Worm (Caenorhabditis elegans) whole organism, L4 larva: ENCODE results near the gene C35B1.3.
A peak's percentile ranks its signal among the peaks of the same experiment; 100 is the strongest.

Experiments
- D1046.2 ChIP-seq: fragments of 200-800 bp; sonication (Bioruptor generic); IDR thresholded peaks from 2 replicates; pipeline ENCODE4 v1.3.6; 2022; ENCODE audit warnings: missing genetic modification characterization, missing compliant biosample characterization
- F44E2.7 ChIP-seq: fragments of 200-800 bp; sonication (Bioruptor generic); IDR thresholded peaks from 2 replicates; pipeline ENCODE4 v2.1.2; 2022; ENCODE audit warnings: missing genetic modification characterization, missing compliant biosample characterization
- R02D3.7 ChIP-seq: fragments of 150-350 bp; sonication (generic microtip); optimal IDR thresholded peaks from 3 replicates; lab custom pipeline; 2014; ENCODE audit warnings: missing biosample characterization, missing genetic modification characterization
- T20F7.1 ChIP-seq: fragments of 200-800 bp; sonication (Bioruptor generic); optimal IDR thresholded peaks from 2 replicates; lab custom pipeline; 2018; ENCODE audit warnings: mild to moderate bottlenecking, missing genetic modification characterization, missing compliant biosample characterization
- T26A8.4 ChIP-seq: fragments of 200-800 bp; sonication (Bioruptor generic); IDR thresholded peaks from 2 replicates; pipeline ENCODE4 v1.3.6; 2022; ENCODE audit warnings: missing genetic modification characterization, missing compliant biosample characterization
- Y105C5A.15 ChIP-seq: fragments of 200-800 bp; sonication (Bioruptor generic); IDR thresholded peaks from 2 replicates; pipeline ENCODE4 v1.3.6; 2022; ENCODE audit warnings: missing genetic modification characterization, missing compliant biosample characterization
- Y5F2A.4 ChIP-seq: fragments of 200-800 bp; sonication (Bioruptor generic); optimal IDR thresholded peaks from 2 replicates; lab custom pipeline; 2018; ENCODE audit warnings: mild to moderate bottlenecking, missing genetic modification characterization, missing compliant biosample characterization
- Y75B8A.6 ChIP-seq: fragments of 200-800 bp; sonication (Bioruptor generic); IDR thresholded peaks from 2 replicates; pipeline ENCODE4 v1.3.6; 2022; ENCODE audit warnings: missing genetic modification reagents, missing genetic modification characterization, missing compliant biosample characterization
- aha-1 ChIP-seq: fragments of 150-350 bp; peaks from one replicate; lab custom pipeline; 2014; ENCODE audit warnings: missing biosample characterization, missing genetic modification characterization
- aly-2 ChIP-seq: sonication (generic microtip); optimal IDR thresholded peaks from 2 replicates; lab custom pipeline; 2018; ENCODE audit warnings: missing biosample characterization, missing genetic modification characterization
- ama-1 ChIP-seq: fragments of 150-350 bp; optimal IDR thresholded peaks from 2 replicates; lab custom pipeline; 2014; ENCODE audit warnings: inconsistent platforms, mixed read lengths
- arid-1 ChIP-seq: fragments of 200-800 bp; sonication (Bioruptor generic); conservative IDR thresholded peaks from 2 replicates; pipeline ENCODE4 v1.3.6; 2022; ENCODE audit warnings: missing genetic modification reagents, missing genetic modification characterization, missing compliant biosample characterization
- attf-4 ChIP-seq: sonication (generic microtip); optimal IDR thresholded peaks from 3 replicates; lab custom pipeline; 2017; ENCODE audit warnings: missing biosample characterization, missing genetic modification characterization
- ceh-28 ChIP-seq: fragments of 150-350 bp; optimal IDR thresholded peaks from 2 replicates; lab custom pipeline; 2014; ENCODE audit warnings: missing biosample characterization, missing genetic modification reagents, missing genetic modification characterization
- ceh-44 ChIP-seq: fragments of 200-800 bp; sonication (Bioruptor generic); IDR thresholded peaks from 2 replicates; pipeline ENCODE4 v1.3.6; 2022; ENCODE audit warnings: missing genetic modification reagents, missing genetic modification characterization, missing compliant biosample characterization
- ceh-62 ChIP-seq: sonication (generic microtip); optimal IDR thresholded peaks from 2 replicates; lab custom pipeline; 2017; ENCODE audit warnings: missing biosample characterization, missing genetic modification characterization
- ceh-82 ChIP-seq: sonication (generic microtip); optimal IDR thresholded peaks from 2 replicates; lab custom pipeline; 2017; ENCODE audit warnings: missing biosample characterization, missing genetic modification characterization
- ces-1 ChIP-seq: fragments of 150-350 bp; sonication (generic microtip); optimal IDR thresholded peaks from 4 replicates; lab custom pipeline; 2014; ENCODE audit warnings: missing biosample characterization, missing genetic modification reagents, missing genetic modification characterization
- daf-12 ChIP-seq: fragments of 150-350 bp; optimal IDR thresholded peaks from 2 replicates; lab custom pipeline; 2014; ENCODE audit warnings: missing biosample characterization, missing genetic modification reagents, missing genetic modification characterization
- dve-1 ChIP-seq: sonication (generic microtip); optimal IDR thresholded peaks from 2 replicates; lab custom pipeline; 2017; ENCODE audit warnings: antibody characterized with exemption, mild to moderate bottlenecking, missing genetic modification characterization, missing compliant biosample characterization; ENCODE audit not compliant: insufficient read depth
- gei-8 ChIP-seq: fragments of 200-800 bp; sonication (Bioruptor generic); optimal IDR thresholded peaks from 2 replicates; lab custom pipeline; 2018; ENCODE audit warnings: mild to moderate bottlenecking, missing genetic modification characterization, missing compliant biosample characterization
- hmg-1.1 ChIP-seq: fragments of 200-800 bp; sonication (Bioruptor generic); IDR thresholded peaks from 2 replicates; pipeline ENCODE4 v1.3.6; 2022; ENCODE audit warnings: missing genetic modification reagents, missing genetic modification characterization, missing compliant biosample characterization
- lin-13 ChIP-seq: fragments of 150-350 bp; optimal IDR thresholded peaks from 2 replicates; lab custom pipeline; 2014; ENCODE audit warnings: missing biosample characterization, missing genetic modification reagents, missing genetic modification characterization
- lin-15B ChIP-seq: fragments of 150-350 bp; sonication (generic microtip); optimal IDR thresholded peaks from 3 replicates; lab custom pipeline; 2014; ENCODE audit warnings: missing biosample characterization, missing genetic modification characterization
- lin-29 ChIP-seq: fragments of 200-800 bp; sonication (Bioruptor generic); IDR thresholded peaks from 2 replicates; pipeline ENCODE4 v1.3.6; 2022; ENCODE audit warnings: missing genetic modification reagents, missing genetic modification characterization, missing compliant biosample characterization
- lin-38 ChIP-seq: fragments of 200-800 bp; sonication (Bioruptor generic); IDR thresholded peaks from 2 replicates; pipeline ENCODE4 v1.3.6; 2022; ENCODE audit warnings: missing genetic modification reagents, missing genetic modification characterization, missing compliant biosample characterization
- lin-39 ChIP-seq: fragments of 150-350 bp; optimal IDR thresholded peaks from 2 replicates; lab custom pipeline; 2014; ENCODE audit warnings: missing biosample characterization, missing genetic modification reagents, missing genetic modification characterization
- lsy-2 ChIP-seq, 2 experiments: fragments of 150-350 bp in 1 of 2; sonication (generic microtip) in 1 of 2; optimal IDR thresholded peaks; 2 replicates each; lab custom pipeline; 2014 to 2017; ENCODE audit warnings: missing biosample characterization in 2 of 2, missing genetic modification characterization in 2 of 2
- madf-9 ChIP-seq: fragments of 200-800 bp; sonication (Bioruptor generic); conservative IDR thresholded peaks from 2 replicates; pipeline ENCODE4 v1.3.6; 2022; ENCODE audit warnings: missing genetic modification reagents, missing genetic modification characterization, missing compliant biosample characterization
- mdl-1 ChIP-seq, 2 experiments: fragments of 150-350 bp in 1 of 2; sonication (generic microtip) in 1 of 2; optimal IDR thresholded peaks; 2 replicates each; lab custom pipeline; 2014 to 2017; ENCODE audit warnings: missing biosample characterization in 2 of 2, missing genetic modification characterization in 2 of 2
- mdt-29 ChIP-seq: fragments of 200-800 bp; sonication (Bioruptor generic); IDR thresholded peaks from 2 replicates; pipeline ENCODE4 v1.3.6; 2022; ENCODE audit warnings: missing genetic modification reagents, missing genetic modification characterization, missing compliant biosample characterization
- nhr-11 ChIP-seq: fragments of 150-350 bp; optimal IDR thresholded peaks from 2 replicates; lab custom pipeline; 2014; ENCODE audit warnings: missing biosample characterization, missing genetic modification characterization
- nhr-111 ChIP-seq: fragments of 200-800 bp; sonication (Bioruptor generic); optimal IDR thresholded peaks from 2 replicates; lab custom pipeline; 2018; ENCODE audit warnings: mild to moderate bottlenecking, missing genetic modification characterization, missing compliant biosample characterization
- nhr-237 ChIP-seq: sonication (generic microtip); optimal IDR thresholded peaks from 2 replicates; lab custom pipeline; 2017; ENCODE audit warnings: missing biosample characterization, missing genetic modification characterization
- nhr-28 ChIP-seq: fragments of 150-350 bp; optimal IDR thresholded peaks from 2 replicates; lab custom pipeline; 2014; ENCODE audit warnings: missing biosample characterization, missing genetic modification characterization
- nhr-41 ChIP-seq: fragments of 200-800 bp; sonication (Bioruptor generic); IDR thresholded peaks from 2 replicates; pipeline ENCODE4 v1.3.6; 2022; ENCODE audit warnings: missing genetic modification reagents, missing genetic modification characterization, missing compliant biosample characterization
- nhr-42 ChIP-seq: fragments of 200-800 bp; sonication (Bioruptor generic); IDR thresholded peaks from 2 replicates; pipeline ENCODE4 v1.3.6; 2022; ENCODE audit warnings: missing genetic modification characterization, missing compliant biosample characterization
- nhr-6 ChIP-seq: fragments of 150-350 bp; optimal IDR thresholded peaks from 2 replicates; lab custom pipeline; 2014; ENCODE audit warnings: missing biosample characterization, missing genetic modification characterization
- nhr-76 ChIP-seq: fragments of 150-350 bp; optimal IDR thresholded peaks from 2 replicates; lab custom pipeline; 2014; ENCODE audit warnings: missing biosample characterization, missing genetic modification characterization
- pha-4 ChIP-seq, 2 experiments: fragments of 150-350 bp in 1 of 2; fragments of 200-800 bp in 1 of 2; sonication (Bioruptor generic) in 1 of 2; IDR thresholded peaks in 1 of 2; optimal IDR thresholded peaks in 1 of 2; 2 replicates each; pipeline versions ENCODE4 v1.3.6 to Lab custom; 2014 to 2022; ENCODE audit warnings: missing genetic modification characterization in 2 of 2, missing genetic modification reagents in 2 of 2, missing biosample characterization in 1 of 2, missing compliant biosample characterization in 1 of 2
- pqm-1 ChIP-seq: sonication (generic microtip); optimal IDR thresholded peaks from 2 replicates; lab custom pipeline; 2017; ENCODE audit warnings: missing biosample characterization, missing genetic modification characterization
- set-16 ChIP-seq: fragments of 200-800 bp; sonication (Bioruptor generic); IDR thresholded peaks from 2 replicates; pipeline ENCODE4 v1.3.6; 2022; ENCODE audit warnings: missing genetic modification reagents, missing genetic modification characterization, missing compliant biosample characterization
- snpc-1.2 ChIP-seq: fragments of 200-800 bp; sonication (Bioruptor generic); IDR thresholded peaks from 2 replicates; pipeline ENCODE4 v1.3.6; 2022; ENCODE audit warnings: missing genetic modification reagents, missing genetic modification characterization, missing compliant biosample characterization
- snpc-4 ChIP-seq: fragments of 150-350 bp; optimal IDR thresholded peaks from 2 replicates; lab custom pipeline; 2014; ENCODE audit warnings: missing biosample characterization, missing genetic modification characterization
- spr-1 ChIP-seq: sonication (generic microtip); optimal IDR thresholded peaks from 2 replicates; lab custom pipeline; 2016; ENCODE audit warnings: mild to moderate bottlenecking, missing genetic modification characterization, missing compliant biosample characterization
- tag-97 ChIP-seq: fragments of 200-800 bp; sonication (Bioruptor generic); IDR thresholded peaks from 2 replicates; pipeline ENCODE4 v1.3.6; 2022; ENCODE audit warnings: missing genetic modification characterization, missing compliant biosample characterization
- tra-1 ChIP-seq: fragments of 200-800 bp; sonication (Bioruptor generic); IDR thresholded peaks from 2 replicates; pipeline ENCODE4 v1.3.6; 2022; ENCODE audit warnings: missing genetic modification reagents, missing genetic modification characterization, missing compliant biosample characterization
- unc-130 ChIP-seq: sonication (generic microtip); optimal IDR thresholded peaks from 2 replicates; lab custom pipeline; 2016; ENCODE audit warnings: missing genetic modification reagents, missing genetic modification characterization, missing compliant biosample characterization
- vab-7 ChIP-seq: fragments of 200-800 bp; sonication (Bioruptor generic); IDR thresholded peaks from 2 replicates; pipeline ENCODE4 v1.3.6; 2022; ENCODE audit warnings: missing genetic modification reagents, missing genetic modification characterization, missing compliant biosample characterization
- zip-11 ChIP-seq: fragments of 200-800 bp; sonication (Bioruptor generic); IDR thresholded peaks from 2 replicates; pipeline ENCODE4 v1.3.6; 2022; ENCODE audit warnings: missing genetic modification characterization, missing compliant biosample characterization
- ztf-11 ChIP-seq: fragments of 150-350 bp; optimal IDR thresholded peaks from 2 replicates; lab custom pipeline; 2014; ENCODE audit warnings: missing biosample characterization, missing genetic modification characterization
- ztf-7 ChIP-seq: fragments of 150-350 bp; optimal IDR thresholded peaks from 2 replicates; lab custom pipeline; 2014; ENCODE audit warnings: missing biosample characterization, missing genetic modification characterization

C35B1.3 gene

ce11 chrIV:4047628-4048027, 33.3 kb upstream of the C35B1.3 start (continued):
- TF ChIP-seq Y75B8A.6 (GFP tag; lab: Robert Waterston, UW) (no peak), set-16 (GFP tag; lab: Robert Waterston, UW) (no peak), nhr-42 (GFP tag; lab: Robert Waterston, UW) (no peak), D1046.2 (GFP tag; lab: Robert Waterston, UW) (peak; percentile 76; the same call in 1 of the 2 replicates), lin-38 (peak; percentile 56), arid-1 (peak; percentile 46; the same call in 1 of the 2 replicates), lin-15B (tag; lab: Kevin White, UChicago) (no peak), ceh-28 (tag; lab: Kevin White, UChicago) (no peak), lsy-2 (tag; optimal IDR thresholded peaks at IDR 0.05; lab: Kevin White, UChicago) (no peak), hmg-1.1 (GFP tag; lab: Robert Waterston, UW) (no peak), snpc-4 (tag; lab: Kevin White, UChicago) (no peak), dve-1 (tag; lab: Kevin White, UChicago) (no peak), R02D3.7 (no peak), lin-29 (GFP tag; lab: Robert Waterston, UW) (no peak), nhr-28 (tag; lab: Kevin White, UChicago) (no peak), pqm-1 (tag; lab: Kevin White, UChicago) (no peak), F44E2.7 (GFP tag; lab: Robert Waterston, UW) (no peak), zip-11 (GFP tag; lab: Robert Waterston, UW) (no peak), unc-130 (GFP tag; lab: Kevin White, UChicago) (no peak), vab-7 (no peak), Y105C5A.15 (GFP tag; lab: Robert Waterston, UW) (no peak), nhr-11 (tag; lab: Kevin White, UChicago) (no peak), attf-4 (tag; lab: Kevin White, UChicago) (no peak), ceh-82 (tag; lab: Kevin White, UChicago) (no peak), nhr-237 (tag; lab: Kevin White, UChicago) (no peak), lin-39 (tag; lab: Kevin White, UChicago) (no peak), ceh-44 (GFP tag; lab: Robert Waterston, UW) (no peak), mdt-29 (no peak), ztf-7 (tag; lab: Kevin White, UChicago) (no peak), pha-4 (GFP tag; IDR thresholded peaks at IDR 0.05; lab: Robert Waterston, UW) (no peak), pha-4 (tag; optimal IDR thresholded peaks at IDR 0.05; lab: Kevin White, UChicago) (no peak), ceh-62 (tag; lab: Kevin White, UChicago) (no peak), snpc-1.2 (GFP tag; lab: Robert Waterston, UW) (peak; percentile 68), nhr-111 (no peak), mdl-1 (tag; optimal IDR thresholded peaks at IDR 0.05; lab: Kevin White, UChicago) (no peak), nhr-76 (tag; lab: Kevin White, UChicago) (no peak), daf-12 (tag; lab: Kevin White, UChicago) (no peak)

- TF ChIP-seq attf-4 (tag; lab: Kevin White, UChicago) (no peak), nhr-76 (tag; lab: Kevin White, UChicago) (peak; percentile 56), madf-9 (GFP tag; lab: Robert Waterston, UW) (peak; percentile 86), spr-1 (tag; lab: Kevin White, UChicago) (peak; percentile 93), lin-13 (GFP tag; lab: Kevin White, UChicago) (peak; percentile 82), nhr-6 (tag; lab: Kevin White, UChicago) (peak; percentile 74), ama-1 (lab: Kevin White, UChicago) (peak; percentile 70), T20F7.1 (GFP tag; lab: Kevin White, UChicago) (no peak), Y5F2A.4 (GFP tag; lab: Kevin White, UChicago) (peak; percentile 53), nhr-41 (GFP tag; lab: Robert Waterston, UW) (no peak), aly-2 (tag; lab: Kevin White, UChicago) (no peak), F44E2.7 (GFP tag; lab: Robert Waterston, UW) (no peak), nhr-111 (peak; percentile 57), T26A8.4 (GFP tag; lab: Robert Waterston, UW) (peak; percentile 93), aha-1 (peak; percentile 95), ztf-11 (tag; lab: Kevin White, UChicago) (no peak), tra-1 (GFP tag; lab: Robert Waterston, UW) (peak; percentile 86), tag-97 (no peak), ces-1 (GFP tag; lab: Kevin White, UChicago) (no peak), gei-8 (no peak), lin-38 (peak; percentile 94)
Observed at ce11 chrIV:4049398-4049998, 31.5 kb upstream of the C35B1.3 start, which contains the start of gene pcn-1. TSS of gene pcn-1 (minus strand) at chrIV:4049448.
